Fruit fly (Drosophila melanogaster): ENCODE results near the gene CG5906.

DNA sequence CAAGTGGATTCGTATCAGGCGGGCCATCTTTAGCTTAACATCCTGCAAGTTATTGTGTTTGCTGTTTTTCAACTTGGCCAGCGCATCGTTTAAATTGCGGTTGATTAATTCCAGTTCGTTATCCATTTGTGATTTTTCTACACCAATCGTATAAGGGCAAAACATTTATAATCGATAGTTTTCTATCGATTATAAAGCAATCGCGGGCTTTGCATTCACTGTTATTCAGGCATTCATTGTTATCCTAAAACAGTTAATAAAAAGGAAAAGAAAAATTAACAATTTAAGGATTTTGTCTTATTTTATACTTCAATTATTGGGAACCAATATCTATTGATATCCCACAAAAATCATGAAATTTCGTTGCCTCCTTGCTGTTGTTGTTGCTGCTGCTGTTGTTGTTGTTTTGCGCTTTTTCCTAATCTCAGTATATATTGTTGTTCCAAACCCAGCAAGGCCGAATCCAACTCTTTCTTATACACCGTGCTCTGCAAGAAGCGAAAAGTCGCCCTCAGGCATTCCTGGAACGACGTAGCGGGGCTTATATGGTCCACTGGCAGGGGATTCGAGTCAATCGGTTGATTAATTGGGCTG, 45.4 kb downstream of the CG5906 start, which contains the start of gene CG32095:
- TF ChIP-seq CG13624 (GFP tag; optimal IDR thresholded peaks at IDR 0.05) (no peak), Asciz (GFP tag; optimal IDR thresholded peaks at IDR 0.05) (no peak), CG32767 (GFP tag; IDR thresholded peaks at IDR 0.05) (no peak), knrl (GFP tag; IDR thresholded peaks at IDR 0.05; ENCODE audit: partially characterized antibody) (peak; percentile 70; the same call in 2 of the 3 replicates), caup (GFP tag; optimal IDR thresholded peaks at IDR 0.05; ENCODE audit: severe bottlenecking) (no peak), CG16779 (GFP tag; IDR thresholded peaks at IDR 0.05) (no peak), E2f1 (GFP tag; IDR thresholded peaks at IDR 0.05) (no peak), odd (GFP tag; optimal IDR thresholded peaks at IDR 0.05) (no peak), her (GFP tag; optimal IDR thresholded peaks at IDR 0.05) (no peak), CG10431 (GFP tag; optimal IDR thresholded peaks at IDR 0.05) (no peak)
